Fruit fly (Drosophila melanogaster): Measurements from ENCODE around the gene CG10681.

CG10681 gene

dm6 chr3L:12533392-12534070 lies 32.2 kb downstream of the CG10681 start, which contains the start of the genes Tsf2 and CG34242 (continued):
- TF ChIP-seq CG13424 (tag; optimal IDR thresholded peaks at IDR 0.05) (peak; percentile 8), CG7271 (tag; optimal IDR thresholded peaks at IDR 0.05) (peak; percentile 76), Hand (GFP tag; optimal IDR thresholded peaks at IDR 0.05) (no peak), CG10209 (GFP tag; optimal IDR thresholded peaks at IDR 0.05) (peak; percentile 4), pros (GFP tag; optimal IDR thresholded peaks at IDR 0.05) (no peak), ab (GFP tag; optimal IDR thresholded peaks at IDR 0.05) (no peak), mirr (GFP tag; optimal IDR thresholded peaks at IDR 0.05) (no peak), CG12769 (tag; optimal IDR thresholded peaks at IDR 0.05) (no peak), Ssrp (tag; optimal IDR thresholded peaks at IDR 0.05) (peak; percentile 21), prd (optimal IDR thresholded peaks at IDR 0.05) (no peak), prd (GFP tag; IDR thresholded peaks at IDR 0.05) (peak; percentile 96), GATAe (GFP tag; conservative IDR thresholded peaks at IDR 0.05) (peak; percentile 51), fru (optimal IDR thresholded peaks at IDR 0.05) (no peak), CG7963 (GFP tag; IDR thresholded peaks at IDR 0.05; ENCODE audit: partially characterized antibody) (no peak), gsb-n (tag; optimal IDR thresholded peaks at IDR 0.05) (no peak), CG8281 (tag; optimal IDR thresholded peaks at IDR 0.05) (no peak), CG13624 (GFP tag; optimal IDR thresholded peaks at IDR 0.05) (no peak), corto (GFP tag; optimal IDR thresholded peaks at IDR 0.05) (no peak), Dip3 (GFP tag; optimal IDR thresholded peaks at IDR 0.05) (peak; percentile 34), CTCF (GFP tag; optimal IDR thresholded peaks at IDR 0.05) (peak; percentile 10), unpg (GFP tag; optimal IDR thresholded peaks at IDR 0.05) (peak; percentile 64), Sox100B (GFP tag; optimal IDR thresholded peaks at IDR 0.05) (no peak), CG31388 (GFP tag; optimal IDR thresholded peaks at IDR 0.05) (peak; percentile 81), sna (GFP tag; IDR thresholded peaks at IDR 0.05; ENCODE audit: partially characterized antibody) (no peak), CG7928 (GFP tag; optimal IDR thresholded peaks at IDR 0.05) (peak; percentile 42), CG10543 (GFP tag; optimal IDR thresholded peaks at IDR 0.05) (peak; percentile 52), Sox102F (GFP tag; optimal IDR thresholded peaks at IDR 0.05) (no peak), psq (GFP tag; optimal IDR thresholded peaks at IDR 0.05) (no peak), cg (GFP tag; optimal IDR thresholded peaks at IDR 0.05) (no peak), Ada2b (GFP tag; IDR thresholded peaks at IDR 0.05) (peak; percentile 95), Rfx (GFP tag; IDR thresholded peaks at IDR 0.05) (peak; percentile 96), NFAT (GFP tag; IDR thresholded peaks at IDR 0.05) (peak; percentile 85), dmrt99B (tag; optimal IDR thresholded peaks at IDR 0.05) (peak; percentile 81), CG4282 (GFP tag; optimal IDR thresholded peaks at IDR 0.05) (no peak), tio (GFP tag; optimal IDR thresholded peaks at IDR 0.05) (no peak), Fer3 (tag; optimal IDR thresholded peaks at IDR 0.05) (peak; percentile 90), CG10959 (GFP tag; IDR thresholded peaks at IDR 0.05) (peak; percentile 68), dysf (GFP tag; IDR thresholded peaks at IDR 0.05) (peak; percentile 94), CG32532 (GFP tag; IDR thresholded peaks at IDR 0.05) (peak; percentile 93), wek (GFP tag; optimal IDR thresholded peaks at IDR 0.05) (no peak), Poxn (GFP tag; IDR thresholded peaks at IDR 0.05) (peak; percentile 31; the same call in 1 of the 2 replicates), cad (GFP tag; optimal IDR thresholded peaks at IDR 0.05) (no peak), CG1832 (GFP tag; optimal IDR thresholded peaks at IDR 0.05) (no peak), CG10565 (GFP tag; optimal IDR thresholded peaks at IDR 0.05) (no peak), ken (GFP tag; IDR thresholded peaks at IDR 0.05) (peak; percentile 77; the same call in 2 of the 3 replicates), pum (GFP tag; optimal IDR thresholded peaks at IDR 0.05) (no peak), CG10979 (tag; optimal IDR thresholded peaks at IDR 0.05) (peak; percentile 85), CG1603 (tag; optimal IDR thresholded peaks at IDR 0.05) (no peak), maf-S (GFP tag; optimal IDR thresholded peaks at IDR 0.05) (no peak), vvl (GFP tag; IDR thresholded peaks at IDR 0.05) (peak; percentile 96), sens (GFP tag) (peak; percentile 67)
